Fruit fly (Drosophila melanogaster) whole organism: Measurements from ENCODE around the gene CG33644.

Experiments
- CG8478 ChIP-seq: fragments of >200 bp; optimal IDR thresholded peaks from 2 replicates; lab custom pipeline; 2018; ENCODE audit warnings: inconsistent platforms
- Dll ChIP-seq: fragments of >200 bp; optimal IDR thresholded peaks from 2 replicates; lab custom pipeline; 2017
- EcR ChIP-seq, 2 experiments: fragments of >200 bp; optimal IDR thresholded peaks; 2 replicates each; lab custom pipeline; 2017; ENCODE audit warnings: missing biosample characterization in 2 of 2, missing genetic modification characterization in 2 of 2, missing genetic modification reagents in 2 of 2
- pan ChIP-seq: fragments of >200 bp; optimal IDR thresholded peaks from 2 replicates; lab custom pipeline; 2017
- psq ChIP-seq: fragments of >200 bp; optimal IDR thresholded peaks from 2 replicates; lab custom pipeline; 2017
- usp ChIP-seq: fragments of >200 bp; optimal IDR thresholded peaks from 2 replicates; lab custom pipeline; 2017; ENCODE audit warnings: missing biosample characterization, missing genetic modification characterization, mixed read lengths

The CG33644 gene

DNA sequence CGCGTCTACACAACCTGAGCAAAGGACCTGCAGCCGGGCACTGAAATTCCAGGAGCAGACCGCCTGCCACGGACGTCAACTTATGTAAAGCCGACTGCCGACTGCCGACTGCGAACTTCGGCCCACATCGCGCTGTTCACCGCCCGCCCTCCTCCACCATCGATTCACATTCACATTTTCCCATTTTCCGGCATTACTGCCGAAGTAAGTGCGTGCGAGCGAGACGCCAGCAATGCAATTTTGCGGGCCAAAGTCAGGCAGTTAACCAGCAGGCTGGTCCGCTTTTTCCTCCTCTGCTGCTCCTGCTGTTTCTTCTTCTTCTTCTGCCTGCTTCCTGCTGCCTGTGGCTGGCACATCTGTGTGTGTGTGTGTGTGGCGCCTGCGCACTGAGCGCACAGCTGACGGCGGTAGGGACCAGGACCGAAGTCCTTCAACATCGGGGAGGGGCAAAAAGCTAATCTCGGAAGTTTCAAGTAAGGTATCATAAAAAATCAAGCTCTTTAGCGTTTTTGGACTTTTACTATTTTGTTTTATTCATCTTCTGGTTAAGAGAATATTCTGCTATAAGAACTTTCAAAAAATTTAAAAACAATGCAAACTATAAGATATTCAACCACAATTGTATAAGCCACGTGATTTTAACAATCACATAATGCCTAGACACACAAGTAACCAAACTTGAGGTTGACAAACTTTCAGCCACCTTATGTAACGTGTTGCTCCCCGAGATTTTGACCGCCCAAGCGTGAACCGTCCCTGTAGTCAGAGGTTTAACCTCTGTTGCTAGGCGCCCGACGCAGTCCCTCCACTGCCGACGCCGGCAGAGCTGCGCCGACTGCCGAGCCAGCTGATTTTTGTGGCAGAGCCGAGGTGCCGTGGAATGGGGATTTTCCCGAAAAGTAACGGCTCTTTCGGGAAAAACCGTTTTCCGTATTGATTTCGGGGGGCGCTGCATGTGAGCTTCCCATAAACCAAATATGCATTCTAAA lies 16.1 kb downstream of the CG33644 start:
- TF ChIP-seq psq (no peak), CG8478 (no peak), pan (lab: Kevin White, UChicago) (no peak), Dll (lab: Kevin White, UChicago) (no peak), usp (GFP tag; lab: Kevin White, UChicago) (no peak), EcR (GFP tag; optimal IDR thresholded peaks at IDR 0.05; lab: Kevin White, UChicago) (no peak)

- TF ChIP-seq pan (lab: Kevin White, UChicago) (no peak), usp (GFP tag; lab: Kevin White, UChicago) (no peak), CG8478 (no peak), EcR (GFP tag; optimal IDR thresholded peaks at IDR 0.05; lab: Kevin White, UChicago) (no peak), Dll (lab: Kevin White, UChicago) (no peak), psq (no peak)
Observed at dm6 chr2L:13548786-13549780, 17.2 kb downstream of the CG33644 start, which contains the start of gene B4. TSS of gene B4 (minus strand) at chr2L:13549328.

dm6 chr2L:13549973-13550458 lies 18.1 kb downstream of the CG33644 start, which contains the start of gene kuz:
TSS of gene kuz (plus strand) at chr2L:13550139.
- TF ChIP-seq CG8478 = no peak
- no peak for TF ChIP-seq psq
- no peak for TF ChIP-seq pan (lab: Kevin White, UChicago)

DNA sequence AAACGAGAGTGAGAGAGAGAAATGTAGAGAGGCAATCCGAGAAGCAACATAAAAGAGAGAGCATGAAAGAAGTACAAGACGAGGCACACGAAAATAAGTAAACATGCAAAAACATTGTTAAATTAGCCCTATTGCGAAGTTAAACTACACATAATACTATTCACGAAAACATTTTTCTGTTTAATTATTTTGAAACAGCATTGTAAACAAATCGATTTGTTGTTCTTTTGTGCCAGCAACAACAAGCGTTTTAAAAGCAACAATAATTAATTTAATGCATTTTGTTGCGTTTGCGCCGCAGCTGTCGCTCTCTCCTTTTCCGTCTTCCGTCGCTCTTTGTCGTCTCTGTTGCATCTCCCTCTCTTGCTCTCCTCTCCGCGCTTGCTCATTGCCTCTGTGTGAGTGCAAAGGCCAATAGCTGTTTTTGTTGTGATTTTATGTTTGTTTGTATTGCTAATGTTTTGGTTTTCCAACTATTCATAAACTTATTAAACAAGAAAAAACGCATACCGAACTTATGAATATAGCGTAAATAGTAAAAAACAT lies 18.7 kb downstream of the CG33644 start:
- no peak for TF ChIP-seq CG8478
- TF ChIP-seq psq = no peak
- TF ChIP-seq Dll (lab: Kevin White, UChicago) = no peak
- no peak for TF ChIP-seq usp (GFP tag; lab: Kevin White, UChicago)
- TF ChIP-seq EcR (GFP tag; optimal IDR thresholded peaks at IDR 0.05; lab: Kevin White, UChicago) = no peak
- no peak for TF ChIP-seq pan (lab: Kevin White, UChicago)

DNA sequence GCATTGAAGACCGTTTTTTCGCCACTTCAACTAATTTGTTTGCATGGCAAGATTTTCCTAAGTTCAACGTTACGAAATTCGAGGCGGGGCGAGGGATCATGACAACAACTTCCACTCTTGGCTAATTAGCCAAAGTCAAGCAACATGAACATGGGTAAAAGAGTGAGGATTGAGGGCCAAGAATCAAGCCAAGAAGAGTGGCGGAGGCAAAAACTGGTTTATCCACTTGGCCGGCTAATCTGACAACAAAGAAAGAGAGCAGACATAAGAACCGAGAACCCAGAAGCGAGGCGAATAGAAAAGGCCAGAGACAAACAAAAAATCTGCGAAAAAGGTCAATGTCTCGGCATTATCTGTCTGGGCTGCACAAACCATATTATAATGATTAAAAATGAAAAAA lies 20.8 kb downstream of the CG33644 start:
- TF ChIP-seq EcR (GFP tag; optimal IDR thresholded peaks at IDR 0.05; lab: Kevin White, UChicago) (no peak), psq (no peak), CG8478 (no peak), usp (GFP tag; lab: Kevin White, UChicago) (no peak), Dll (lab: Kevin White, UChicago) (no peak), pan (lab: Kevin White, UChicago) (no peak)

- TF ChIP-seq usp (GFP tag; lab: Kevin White, UChicago) = no peak
- TF ChIP-seq Dll (lab: Kevin White, UChicago) = no peak
- no peak for TF ChIP-seq EcR (GFP tag; optimal IDR thresholded peaks at IDR 0.05; lab: Kevin White, UChicago)
- no peak for TF ChIP-seq psq
- no peak for TF ChIP-seq pan (lab: Kevin White, UChicago)
- TF ChIP-seq CG8478 = no peak
Observed at dm6 chr2L:13554547-13555159, 22.8 kb downstream of the CG33644 start.

DNA sequence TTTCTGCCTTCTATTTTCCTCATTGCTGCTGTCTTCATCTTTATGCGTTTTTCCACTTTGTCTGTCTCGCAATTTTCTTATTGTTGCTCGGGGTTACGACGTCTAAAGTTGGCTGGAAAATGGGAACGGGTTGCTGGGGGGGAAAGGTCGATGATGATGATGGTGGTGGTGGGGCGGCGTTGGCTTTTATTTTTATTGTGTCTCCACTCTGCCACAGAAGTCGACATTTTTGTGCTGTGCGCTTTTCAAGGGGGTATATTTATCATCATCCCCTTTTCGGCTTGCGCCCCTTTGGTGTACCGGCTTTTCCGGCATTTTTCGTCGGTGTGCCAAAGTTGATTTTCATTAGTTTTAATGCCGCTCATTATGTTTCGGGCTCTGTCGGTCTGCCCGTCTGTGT lies 23.5 kb downstream of the CG33644 start:
- no peak for TF ChIP-seq Dll (lab: Kevin White, UChicago)
- TF ChIP-seq psq = no peak
- no peak for TF ChIP-seq CG8478
- no peak for TF ChIP-seq usp (GFP tag; lab: Kevin White, UChicago)
- no peak for TF ChIP-seq pan (lab: Kevin White, UChicago)
- no peak for TF ChIP-seq EcR (GFP tag; optimal IDR thresholded peaks at IDR 0.05; lab: Kevin White, UChicago)

- TF ChIP-seq psq (no peak), EcR (GFP tag; optimal IDR thresholded peaks at IDR 0.05; lab: Kevin White, UChicago) (no peak), CG8478 (no peak), pan (lab: Kevin White, UChicago) (no peak), Dll (lab: Kevin White, UChicago) (no peak)
Observed at dm6 chr2L:13568938-13569337, 37.1 kb downstream of the CG33644 start.

dm6 chr2L:13570016-13570415 lies 38.1 kb downstream of the CG33644 start:
- TF ChIP-seq pan (lab: Kevin White, UChicago) = no peak
- TF ChIP-seq psq = no peak
- no peak for TF ChIP-seq usp (GFP tag; lab: Kevin White, UChicago)
- TF ChIP-seq CG8478 = no peak
- no peak for TF ChIP-seq EcR (GFP tag; optimal IDR thresholded peaks at IDR 0.05; lab: Kevin White, UChicago)
- TF ChIP-seq Dll (lab: Kevin White, UChicago) = no peak

DNA sequence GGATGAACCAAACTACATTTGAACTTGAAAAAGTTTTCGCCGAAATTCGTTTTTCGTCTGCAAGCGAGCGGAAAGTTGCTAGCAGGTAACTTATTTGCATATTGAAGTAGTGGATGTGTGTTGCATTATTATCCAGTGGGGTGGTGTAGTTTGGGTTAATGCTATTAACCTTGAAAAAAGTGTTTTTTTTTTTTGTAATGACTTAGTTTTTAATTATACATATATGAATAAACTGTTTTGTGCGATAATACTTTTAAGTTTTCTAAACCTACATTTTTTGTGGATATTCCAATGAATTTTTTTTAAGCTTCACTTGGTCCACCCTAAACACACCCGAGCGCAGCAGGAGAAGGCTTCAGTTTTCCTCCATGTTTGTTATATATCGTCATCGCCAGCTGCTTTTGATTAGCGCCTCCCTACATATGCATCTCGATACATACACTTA lies 39.1 kb downstream of the CG33644 start:
- TF ChIP-seq psq (no peak), CG8478 (no peak), pan (lab: Kevin White, UChicago) (no peak), usp (GFP tag; lab: Kevin White, UChicago) (no peak), EcR (GFP tag; optimal IDR thresholded peaks at IDR 0.05; lab: Kevin White, UChicago) (no peak), Dll (lab: Kevin White, UChicago) (no peak)
